Fruit fly (Drosophila melanogaster): ENCODE data around the gene Vti1a.

Gene Vti1a

DNA sequence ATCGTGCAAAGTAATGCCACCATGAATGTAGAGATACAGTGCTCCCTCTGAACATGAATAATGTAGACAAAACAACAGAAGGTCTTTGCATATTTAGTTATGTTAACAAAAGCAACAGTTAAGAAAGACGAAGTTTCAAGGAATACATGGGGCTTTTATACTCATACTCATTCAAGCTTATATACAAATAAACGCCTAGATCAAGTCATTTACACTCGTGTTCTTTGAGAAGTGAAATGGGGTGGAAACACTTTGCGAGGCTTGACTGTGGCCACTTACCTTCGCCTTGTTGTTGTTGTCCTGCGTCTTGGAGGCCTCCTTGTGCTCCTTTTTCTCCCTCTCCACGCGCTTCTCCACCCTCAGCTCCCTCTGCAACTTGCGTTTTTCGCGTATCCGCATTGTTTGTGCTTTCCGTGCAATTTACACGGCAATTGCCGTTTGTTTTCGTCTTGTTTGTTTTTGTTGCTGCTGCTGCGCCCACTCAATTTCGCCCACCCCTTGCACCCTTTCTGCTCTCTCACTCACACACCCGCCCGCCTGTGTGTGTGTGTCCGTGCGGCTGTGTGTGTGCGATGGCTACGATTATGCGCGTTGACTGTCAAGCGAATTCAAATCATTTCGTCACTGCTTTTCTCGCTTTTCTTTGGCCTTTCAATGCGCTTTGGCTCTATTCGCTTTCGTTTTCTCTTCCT is 7.8 kb downstream of the Vti1a start:
- TF ChIP-seq Pif1B (GFP tag; optimal IDR thresholded peaks at IDR 0.05) (no peak), CG17806 (tag; optimal IDR thresholded peaks at IDR 0.05) (peak; percentile 10), CG15710 (tag; optimal IDR thresholded peaks at IDR 0.05) (peak; percentile 27), CG8159 (tag; optimal IDR thresholded peaks at IDR 0.05) (peak; percentile 43)

DNA sequence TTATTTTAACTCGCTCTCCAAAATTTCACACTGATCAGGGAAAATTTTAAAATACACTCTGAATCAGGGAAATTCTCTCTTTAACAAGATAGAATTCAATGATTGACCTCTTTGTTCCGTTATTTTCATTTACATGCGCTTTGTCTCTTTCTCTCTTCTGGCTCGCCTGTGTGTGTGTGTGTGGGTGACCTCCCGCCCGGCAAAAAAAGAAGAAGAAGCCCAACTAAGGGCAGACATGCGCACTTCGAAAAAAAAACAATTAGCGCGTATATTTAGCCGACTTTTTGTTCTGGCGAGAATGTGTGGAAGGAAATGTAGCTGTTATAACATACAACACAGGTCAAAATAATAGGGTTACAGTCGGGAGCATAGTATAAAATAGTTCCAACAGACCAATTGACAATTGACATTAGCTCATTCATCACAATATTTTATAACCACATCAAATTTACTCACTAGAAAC is 10.3 kb downstream of the Vti1a start, which contains the start of gene CG3386:
Gene CG3386, minus strand, starts transcription at position 51 of the 463 bp plus-strand sequence.
- peak; percentile 1 for TF ChIP-seq CG8301 (tag; optimal IDR thresholded peaks at IDR 0.05)
- TF ChIP-seq Ets98B (GFP tag; IDR thresholded peaks at IDR 0.05) = no peak; the same call in 1 of the 2 replicates
- no peak for TF ChIP-seq CG34367 (tag; optimal IDR thresholded peaks at IDR 0.05)
- TF ChIP-seq Pif1A (GFP tag; optimal IDR thresholded peaks at IDR 0.05) = peak; percentile 51
- no peak for TF ChIP-seq CG10348 (GFP tag; IDR thresholded peaks at IDR 0.05)
- TF ChIP-seq gl (tag; optimal IDR thresholded peaks at IDR 0.05) = peak; percentile 0
- no peak for TF ChIP-seq fd96Ca (GFP tag; IDR thresholded peaks at IDR 0.05)
- peak; percentile 37 for TF ChIP-seq EcR (GFP tag; optimal IDR thresholded peaks at IDR 0.05)
- TF ChIP-seq D1 (tag; optimal IDR thresholded peaks at IDR 0.05) = no peak
- TF ChIP-seq CG32121 (GFP tag; IDR thresholded peaks at IDR 0.05) = no peak
- peak; percentile 9; the same call in 1 of the 3 replicates for TF ChIP-seq CG4496 (GFP tag; IDR thresholded peaks at IDR 0.05)
- TF ChIP-seq rn (GFP tag; IDR thresholded peaks at IDR 0.05) = no peak
- no peak for TF ChIP-seq CG14655 (GFP tag; optimal IDR thresholded peaks at IDR 0.05)
- TF ChIP-seq CG12605 (GFP tag; IDR thresholded peaks at IDR 0.05) = 0 out of 2 replicates have a peak, but pooled peaks have one; percentile 30
- peak; percentile 30 for TF ChIP-seq CG13204 (GFP tag; optimal IDR thresholded peaks at IDR 0.05)
- TF ChIP-seq Pif1B (GFP tag; optimal IDR thresholded peaks at IDR 0.05) = no peak

dm6 chr3L:681793-682369 is 10.8 kb downstream of the Vti1a start:
- TF ChIP-seq CG14655 (GFP tag; optimal IDR thresholded peaks at IDR 0.05) (no peak), CG10348 (GFP tag; IDR thresholded peaks at IDR 0.05) (no peak), CG15710 (tag; optimal IDR thresholded peaks at IDR 0.05) (peak; percentile 19), rn (GFP tag; IDR thresholded peaks at IDR 0.05) (no peak), EcR (GFP tag; optimal IDR thresholded peaks at IDR 0.05) (no peak), CG32121 (GFP tag; IDR thresholded peaks at IDR 0.05) (0 out of 2 replicates have a peak, but pooled peaks have one; percentile 14), CG4496 (GFP tag; IDR thresholded peaks at IDR 0.05) (peak; percentile 48; the same call in 1 of the 3 replicates), fd96Ca (GFP tag; IDR thresholded peaks at IDR 0.05) (no peak), CG13204 (GFP tag; optimal IDR thresholded peaks at IDR 0.05) (no peak), CG12605 (GFP tag; IDR thresholded peaks at IDR 0.05) (no peak), Snoo (tag; optimal IDR thresholded peaks at IDR 0.05) (peak; percentile 23), Pif1B (GFP tag; optimal IDR thresholded peaks at IDR 0.05) (peak; percentile 58), CG34367 (tag; optimal IDR thresholded peaks at IDR 0.05) (no peak), CG8159 (tag; optimal IDR thresholded peaks at IDR 0.05) (peak; percentile 34), CG8301 (tag; optimal IDR thresholded peaks at IDR 0.05) (no peak), D1 (tag; optimal IDR thresholded peaks at IDR 0.05) (no peak), CG9948 (tag; optimal IDR thresholded peaks at IDR 0.05) (no peak), Ets98B (GFP tag; IDR thresholded peaks at IDR 0.05) (peak; percentile 33; the same call in 1 of the 2 replicates), CG17806 (tag; optimal IDR thresholded peaks at IDR 0.05) (no peak), gl (tag; optimal IDR thresholded peaks at IDR 0.05) (no peak), Pif1A (GFP tag; optimal IDR thresholded peaks at IDR 0.05) (peak; percentile 22)

DNA sequence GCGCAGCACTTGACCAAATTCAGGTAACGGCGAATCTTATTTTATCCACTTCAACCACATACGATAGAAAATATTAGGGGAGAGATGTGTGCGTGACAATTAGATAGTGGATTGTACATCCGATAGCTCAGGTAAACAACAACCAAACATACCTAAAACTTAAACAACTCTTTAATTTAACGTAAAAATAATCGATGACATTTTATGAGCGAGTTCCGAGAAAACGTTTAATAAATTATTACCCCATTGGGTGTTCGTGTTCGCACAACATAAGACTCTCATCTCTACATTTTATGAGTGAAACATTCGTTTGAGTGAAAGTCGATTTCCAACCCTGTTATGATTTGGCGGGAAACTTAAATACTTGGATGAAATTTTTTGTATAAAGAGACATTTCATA is 12.5 kb downstream of the Vti1a start, which contains the start of gene CG17129:
Gene CG17129, minus strand, starts transcription at position 69 of the 400 bp plus-strand sequence.
- TF ChIP-seq gl (tag; optimal IDR thresholded peaks at IDR 0.05) = no peak
- TF ChIP-seq CG17806 (tag; optimal IDR thresholded peaks at IDR 0.05) = no peak
- no peak for TF ChIP-seq CG9948 (tag; optimal IDR thresholded peaks at IDR 0.05)
- TF ChIP-seq D1 (tag; optimal IDR thresholded peaks at IDR 0.05) = no peak
- no peak for TF ChIP-seq CG15710 (tag; optimal IDR thresholded peaks at IDR 0.05)
- TF ChIP-seq CG32121 (GFP tag; IDR thresholded peaks at IDR 0.05) = peak; percentile 32; the same call in 1 of the 2 replicates
- peak; percentile 7 for TF ChIP-seq Pif1A (GFP tag; optimal IDR thresholded peaks at IDR 0.05)
- peak; percentile 3 for TF ChIP-seq CG8159 (tag; optimal IDR thresholded peaks at IDR 0.05)
- no peak for TF ChIP-seq CG10348 (GFP tag; IDR thresholded peaks at IDR 0.05)
- no peak for TF ChIP-seq Snoo (tag; optimal IDR thresholded peaks at IDR 0.05)
- no peak for TF ChIP-seq CG34367 (tag; optimal IDR thresholded peaks at IDR 0.05)
- peak; percentile 34; the same call in 1 of the 2 replicates for TF ChIP-seq rn (GFP tag; IDR thresholded peaks at IDR 0.05)
- no peak for TF ChIP-seq CG13204 (GFP tag; optimal IDR thresholded peaks at IDR 0.05)
- TF ChIP-seq CG12605 (GFP tag; IDR thresholded peaks at IDR 0.05) = no peak
- TF ChIP-seq CG4496 (GFP tag; IDR thresholded peaks at IDR 0.05) = no peak; the same call in 2 of the 3 replicates
- peak; percentile 36 for TF ChIP-seq CG8301 (tag; optimal IDR thresholded peaks at IDR 0.05)
- peak; percentile 6 for TF ChIP-seq CG14655 (GFP tag; optimal IDR thresholded peaks at IDR 0.05)
- no peak for TF ChIP-seq EcR (GFP tag; optimal IDR thresholded peaks at IDR 0.05)
- no peak for TF ChIP-seq Pif1B (GFP tag; optimal IDR thresholded peaks at IDR 0.05)
- peak; percentile 40; the same call in 1 of the 3 replicates for TF ChIP-seq fd96Ca (GFP tag; IDR thresholded peaks at IDR 0.05)
- TF ChIP-seq Ets98B (GFP tag; IDR thresholded peaks at IDR 0.05) = peak; percentile 40; the same call in 1 of the 2 replicates

DNA sequence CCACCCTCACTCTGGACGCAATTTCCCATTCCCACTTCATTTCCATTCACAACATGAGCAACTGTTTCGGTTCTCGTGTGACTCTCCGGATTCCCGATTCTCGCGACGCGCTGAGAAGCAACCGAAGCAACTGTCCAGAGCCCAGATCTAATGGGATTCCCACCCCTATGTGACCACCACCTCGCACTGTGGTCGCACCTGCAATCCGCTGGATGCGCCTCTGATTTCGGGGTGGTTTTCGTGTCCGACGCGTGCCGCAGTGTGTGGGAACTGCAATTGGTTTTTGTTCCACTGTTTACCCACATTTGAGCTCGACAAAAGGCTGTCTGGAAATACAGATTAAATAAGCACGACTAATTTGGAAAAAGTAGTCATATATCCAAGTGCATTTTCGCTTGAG is 16.9 kb downstream of the Vti1a start:
- no peak for TF ChIP-seq Ets98B (GFP tag; IDR thresholded peaks at IDR 0.05)
- no peak for TF ChIP-seq CG4496 (GFP tag; IDR thresholded peaks at IDR 0.05)
- TF ChIP-seq CG14655 (GFP tag; optimal IDR thresholded peaks at IDR 0.05) = no peak
- TF ChIP-seq Snoo (tag; optimal IDR thresholded peaks at IDR 0.05) = no peak
- TF ChIP-seq fd96Ca (GFP tag; IDR thresholded peaks at IDR 0.05) = no peak
- TF ChIP-seq CG34367 (tag; optimal IDR thresholded peaks at IDR 0.05) = no peak
- TF ChIP-seq CG17806 (tag; optimal IDR thresholded peaks at IDR 0.05) = no peak
- TF ChIP-seq CG8159 (tag; optimal IDR thresholded peaks at IDR 0.05) = no peak
- TF ChIP-seq CG32121 (GFP tag; IDR thresholded peaks at IDR 0.05) = no peak
- no peak for TF ChIP-seq rn (GFP tag; IDR thresholded peaks at IDR 0.05)
- no peak for TF ChIP-seq CG8301 (tag; optimal IDR thresholded peaks at IDR 0.05)
- no peak for TF ChIP-seq EcR (GFP tag; optimal IDR thresholded peaks at IDR 0.05)
- TF ChIP-seq CG9948 (tag; optimal IDR thresholded peaks at IDR 0.05) = no peak
- no peak for TF ChIP-seq Pif1B (GFP tag; optimal IDR thresholded peaks at IDR 0.05)
- no peak for TF ChIP-seq CG12605 (GFP tag; IDR thresholded peaks at IDR 0.05)
- no peak for TF ChIP-seq CG15710 (tag; optimal IDR thresholded peaks at IDR 0.05)
- TF ChIP-seq gl (tag; optimal IDR thresholded peaks at IDR 0.05) = no peak
